Fruit fly (Drosophila melanogaster) whole organism, adult: Measurements from ENCODE around the gene Drsl4.

Experiments used
- CG11617 ChIP-seq: fragments of 200-800 bp; sonication (Bioruptor generic); optimal IDR thresholded peaks from 2 replicates; lab custom pipeline; 2017; ENCODE audit warnings: mild to moderate bottlenecking, missing biosample characterization, missing genetic modification reagents, missing genetic modification characterization
- CG12768 ChIP-seq: fragments of 200-800 bp; sonication (Bioruptor generic); optimal IDR thresholded peaks from 2 replicates; lab custom pipeline; 2017; ENCODE audit warnings: missing biosample characterization, missing genetic modification characterization, mild to moderate bottlenecking, moderate library complexity, missing genetic modification reagents
- CG14711 ChIP-seq: fragments of 200-800 bp; sonication (Bioruptor generic); optimal IDR thresholded peaks from 2 replicates; lab custom pipeline; 2018; ENCODE audit warnings: missing biosample characterization, mild to moderate bottlenecking, missing genetic modification characterization, moderate library complexity
- CG1620 ChIP-seq: fragments of 200-800 bp; sonication (Bioruptor generic); optimal IDR thresholded peaks from 2 replicates; lab custom pipeline; 2016; ENCODE audit warnings: missing biosample characterization, missing genetic modification characterization
- CG33017 ChIP-seq: fragments of 200-800 bp; sonication (Bioruptor generic); optimal IDR thresholded peaks from 2 replicates; lab custom pipeline; 2018; ENCODE audit warnings: missing biosample characterization, mild to moderate bottlenecking, missing genetic modification characterization, moderate library complexity
- CG5204 ChIP-seq: fragments of 200-800 bp; sonication (Bioruptor generic); optimal IDR thresholded peaks from 2 replicates; lab custom pipeline; 2016; ENCODE audit warnings: missing biosample characterization, missing genetic modification characterization
- CG7045 ChIP-seq: fragments of 200-800 bp; sonication (Bioruptor generic); optimal IDR thresholded peaks from 2 replicates; lab custom pipeline; 2017; ENCODE audit warnings: missing biosample characterization, mild to moderate bottlenecking, missing genetic modification characterization
- CG7101 ChIP-seq: fragments of 200-800 bp; sonication (Bioruptor generic); optimal IDR thresholded peaks from 2 replicates; lab custom pipeline; 2018; ENCODE audit warnings: missing biosample characterization, mild to moderate bottlenecking, missing genetic modification characterization, moderate library complexity
- Clk ChIP-seq: fragments of 200-800 bp; sonication (Bioruptor generic); optimal IDR thresholded peaks from 2 replicates; lab custom pipeline; 2017; ENCODE audit warnings: missing biosample characterization, missing genetic modification characterization
- Crg-1 ChIP-seq: fragments of 200-800 bp; sonication (Bioruptor generic); optimal IDR thresholded peaks from 2 replicates; lab custom pipeline; 2016; ENCODE audit warnings: missing biosample characterization, missing genetic modification characterization
- Hr96 ChIP-seq: fragments of 200-800 bp; sonication (Bioruptor generic); optimal IDR thresholded peaks from 2 replicates; lab custom pipeline; 2016; ENCODE audit warnings: missing biosample characterization, missing genetic modification characterization
- Mnt ChIP-seq: fragments of 200-800 bp; sonication (Bioruptor generic); optimal IDR thresholded peaks from 2 replicates; lab custom pipeline; 2016; ENCODE audit warnings: missing biosample characterization, mild to moderate bottlenecking, missing genetic modification characterization
- bab1 ChIP-seq: fragments of 200-800 bp; sonication (Bioruptor generic); optimal IDR thresholded peaks from 3 replicates; lab custom pipeline; 2019; ENCODE audit warnings: missing biosample characterization, mild to moderate bottlenecking, missing genetic modification characterization, moderate library complexity
- cic ChIP-seq: fragments of 200-800 bp; sonication (Bioruptor generic); optimal IDR thresholded peaks from 2 replicates; lab custom pipeline; 2017; ENCODE audit warnings: missing biosample characterization, mild to moderate bottlenecking, missing genetic modification characterization, moderate library complexity
- cnc ChIP-seq, 2 experiments: fragments of >200 bp; optimal IDR thresholded peaks; 2 replicates each; lab custom pipeline; 2017
- kay ChIP-seq: fragments of 200-800 bp; sonication (Bioruptor generic); peaks from one replicate; lab custom pipeline; 2016; ENCODE audit warnings: missing biosample characterization, missing genetic modification characterization, borderline replicate concordance
- ovo ChIP-seq: fragments of 200-800 bp; sonication (Bioruptor generic); optimal IDR thresholded peaks from 2 replicates; lab custom pipeline; 2016; ENCODE audit warnings: missing biosample characterization, missing genetic modification characterization
- pad ChIP-seq: fragments of 200-800 bp; sonication (Bioruptor generic); optimal IDR thresholded peaks from 3 replicates; lab custom pipeline; 2017; ENCODE audit warnings: missing biosample characterization, missing genetic modification characterization, mild to moderate bottlenecking, moderate library complexity, missing genetic modification reagents
- tj ChIP-seq: fragments of 200-800 bp; sonication (Bioruptor generic); optimal IDR thresholded peaks from 3 replicates; lab custom pipeline; 2017; ENCODE audit warnings: missing biosample characterization, mild to moderate bottlenecking, missing genetic modification characterization, moderate library complexity
- toe ChIP-seq: fragments of 200-800 bp; sonication (Bioruptor generic); optimal IDR thresholded peaks from 2 replicates; lab custom pipeline; 2016; ENCODE audit warnings: missing biosample characterization, missing genetic modification characterization

Drsl4 gene

dm6 chr3L:3328771-3329170, 13.4 kb downstream of the Drsl4 start, which contains the start of gene Strip:
Gene Strip, minus strand, starts transcription at chr3L:3328871.
- TF ChIP-seq CG12768 (no peak), CG11617 (GFP tag; lab: Kevin White, UChicago) (no peak), Clk (GFP tag; lab: Kevin White, UChicago) (no peak), kay (no peak), CG33017 (tag; lab: Kevin White, UChicago) (no peak), pad (GFP tag; lab: Kevin White, UChicago) (no peak), CG5204 (GFP tag; lab: Kevin White, UChicago) (no peak), CG14711 (no peak), toe (GFP tag; lab: Kevin White, UChicago) (no peak), cnc (optimal IDR thresholded peaks at IDR 0.05; lab: Kevin White, UChicago) (no peak), bab1 (GFP tag; lab: Kevin White, UChicago) (no peak), Mnt (GFP tag; lab: Kevin White, UChicago) (no peak)

dm6 chr3L:3329763-3330162, 14.3 kb downstream of the Drsl4 start, which contains the start of gene CG14961:
Gene CG14961, plus strand, starts transcription at chr3L:3330063.
- TF ChIP-seq CG7101 (tag; lab: Kevin White, UChicago) (no peak), kay (no peak), ovo (no peak), CG33017 (tag; lab: Kevin White, UChicago) (no peak)

- TF ChIP-seq bab1 (GFP tag; lab: Kevin White, UChicago) = peak; percentile 80
- no peak for TF ChIP-seq CG11617 (GFP tag; lab: Kevin White, UChicago)
Measured at dm6 chr3L:3334784-3335183, 19.4 kb downstream of the Drsl4 start, which contains the start of gene CG14969. Gene CG14969, minus strand, starts transcription at chr3L:3334978.

dm6 chr3L:3335688-3336087, 20.3 kb downstream of the Drsl4 start, which contains the start of gene Drsl1:
Gene Drsl1, minus strand, starts transcription at chr3L:3335788.
- TF ChIP-seq kay (no peak), tj (GFP tag; lab: Kevin White, UChicago) (no peak), bab1 (GFP tag; lab: Kevin White, UChicago) (no peak), CG14711 (no peak), CG7101 (tag; lab: Kevin White, UChicago) (no peak)

- peak; percentile 3 for TF ChIP-seq pad (GFP tag; lab: Kevin White, UChicago)
- TF ChIP-seq Mnt (GFP tag; lab: Kevin White, UChicago) = peak; percentile 61
- TF ChIP-seq ovo = peak; percentile 31
- peak; percentile 42 for TF ChIP-seq cic (GFP tag; lab: Kevin White, UChicago)
- TF ChIP-seq CG7045 (GFP tag; lab: Kevin White, UChicago) = no peak
- no peak for TF ChIP-seq CG11617 (GFP tag; lab: Kevin White, UChicago)
- peak; percentile 68 for TF ChIP-seq bab1 (GFP tag; lab: Kevin White, UChicago)
- TF ChIP-seq CG1620 (GFP tag; lab: Kevin White, UChicago) = peak; percentile 3
- TF ChIP-seq CG14711 = peak; percentile 17
- TF ChIP-seq CG12768 = peak; percentile 58
- TF ChIP-seq CG7101 (tag; lab: Kevin White, UChicago) = peak; percentile 29
- TF ChIP-seq CG33017 (tag; lab: Kevin White, UChicago) = peak; percentile 49
- TF ChIP-seq kay = no peak
- peak; percentile 65 for TF ChIP-seq tj (GFP tag; lab: Kevin White, UChicago)
Measured at dm6 chr3L:3336368-3337164, 21.1 kb downstream of the Drsl4 start, which contains the start of the genes Drsl6 and kst. Gene Drsl6, minus strand, starts transcription at chr3L:3336418. Gene kst, plus strand, starts transcription at chr3L:3336860.

dm6 chr3L:3337345-3337928, 22.0 kb downstream of the Drsl4 start:
- no peak for TF ChIP-seq cnc (optimal IDR thresholded peaks at IDR 0.05; lab: Kevin White, UChicago)
- TF ChIP-seq CG14711 = no peak
- TF ChIP-seq kay = no peak
- no peak for TF ChIP-seq Clk (GFP tag; lab: Kevin White, UChicago)
- no peak for TF ChIP-seq CG1620 (GFP tag; lab: Kevin White, UChicago)
- no peak for TF ChIP-seq bab1 (GFP tag; lab: Kevin White, UChicago)
- TF ChIP-seq Mnt (GFP tag; lab: Kevin White, UChicago) = no peak
- TF ChIP-seq CG5204 (GFP tag; lab: Kevin White, UChicago) = no peak
- TF ChIP-seq ovo = no peak
- no peak for TF ChIP-seq Crg-1
- no peak for TF ChIP-seq tj (GFP tag; lab: Kevin White, UChicago)
- no peak for TF ChIP-seq CG7101 (tag; lab: Kevin White, UChicago)
- no peak for TF ChIP-seq CG33017 (tag; lab: Kevin White, UChicago)
- no peak for TF ChIP-seq cic (GFP tag; lab: Kevin White, UChicago)
- TF ChIP-seq pad (GFP tag; lab: Kevin White, UChicago) = no peak
- no peak for TF ChIP-seq toe (GFP tag; lab: Kevin White, UChicago)
- no peak for TF ChIP-seq CG12768
- no peak for TF ChIP-seq CG11617 (GFP tag; lab: Kevin White, UChicago)
- no peak for TF ChIP-seq CG7045 (GFP tag; lab: Kevin White, UChicago)
- TF ChIP-seq Hr96 = no peak
